Comparison of ENCODE assay signal across 5 worm cellular contexts in the genomic region with DNA sequence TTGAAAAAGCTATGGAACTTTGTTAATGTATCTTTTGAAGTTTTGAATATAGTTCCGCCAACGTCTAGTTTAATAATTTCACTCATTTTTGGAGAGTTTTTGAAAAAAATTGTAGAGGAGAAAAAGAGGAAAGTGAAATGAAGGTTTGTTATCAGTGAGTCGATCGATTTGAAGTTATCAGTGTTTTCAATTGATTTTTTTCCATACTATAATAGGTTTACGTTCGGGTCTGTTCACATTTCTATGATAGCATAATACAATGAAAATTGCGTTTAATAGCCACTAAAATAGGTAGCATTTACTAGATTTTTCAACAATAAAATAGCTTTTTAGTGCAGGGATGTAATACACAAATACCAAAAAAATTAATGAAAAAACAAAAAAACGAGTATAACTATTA.
TF ChIP-seq lines count a peak whose summit lies in the region.

Gene ZC239.16, minus strand, starts transcription at position 120 of the 400 bp plus-strand sequence.

TF ChIP-seq in whole organism, L1 larva, 84 proteins besides CTCF, POLR2A, EP300 and RAD21:
- TF ChIP-seq vab-15 (tag; optimal IDR thresholded peaks at IDR 0.05; lab: Kevin White, UChicago) (no peak), elt-2 (tag; optimal IDR thresholded peaks at IDR 0.05; lab: Kevin White, UChicago) (peak; percentile 44)
TF ChIP-seq in whole organism, L1 larva: peak in this region for 1.

TF ChIP-seq in whole organism, L2 larva, 48 proteins besides CTCF, POLR2A, EP300 and RAD21:
- TF ChIP-seq blmp-1 (tag; optimal IDR thresholded peaks at IDR 0.05; lab: Kevin White, UChicago; ENCODE audit: insufficient read depth): no peak
- TF ChIP-seq fos-1 (tag; optimal IDR thresholded peaks at IDR 0.05; lab: Kevin White, UChicago): peak; percentile 63
- no peak for TF ChIP-seq mbf-1 (tag; optimal IDR thresholded peaks at IDR 0.05; lab: Kevin White, UChicago)
- no peak for TF ChIP-seq skn-1 (tag; optimal IDR thresholded peaks at IDR 0.05; lab: Kevin White, UChicago)
TF ChIP-seq in whole organism, L2 larva: peak in this region for 1.

TF ChIP-seq in whole organism, L3 larva, 47 proteins besides CTCF, POLR2A, EP300 and RAD21:
- TF ChIP-seq pha-4 (tag; optimal IDR thresholded peaks at IDR 0.05; lab: Kevin White, UChicago) (peak; percentile 35), ama-1 (optimal IDR thresholded peaks at IDR 0.05; lab: Kevin White, UChicago) (no peak), pqm-1 (tag; optimal IDR thresholded peaks at IDR 0.05; lab: Kevin White, UChicago) (peak; percentile 55), R02D3.7 (tag; optimal IDR thresholded peaks at IDR 0.05; lab: Kevin White, UChicago) (no peak), unc-39 (tag; optimal IDR thresholded peaks at IDR 0.05; lab: Kevin White, UChicago) (no peak), elt-2 (tag; optimal IDR thresholded peaks at IDR 0.05; lab: Kevin White, UChicago) (peak; percentile 73), sea-2 (GFP tag; optimal IDR thresholded peaks at IDR 0.05; lab: Kevin White, UChicago) (no peak)

TF ChIP-seq in whole organism, L4 larva, 104 proteins besides CTCF, POLR2A, EP300 and RAD21:
- peak; percentile 38 for TF ChIP-seq pqm-1 (tag; optimal IDR thresholded peaks at IDR 0.05; lab: Kevin White, UChicago)
- no peak for TF ChIP-seq lsy-2 (tag; optimal IDR thresholded peaks at IDR 0.05; lab: Kevin White, UChicago)
- TF ChIP-seq dmd-6 (GFP tag; IDR thresholded peaks at IDR 0.05; lab: Robert Waterston, UW): 0 out of 2 replicates have a peak, but pooled peaks have one; percentile 8
- peak; percentile 23 for TF ChIP-seq dve-1 (tag; optimal IDR thresholded peaks at IDR 0.05; lab: Kevin White, UChicago; ENCODE audit: insufficient read depth)
- no peak for TF ChIP-seq nhr-77 (tag; optimal IDR thresholded peaks at IDR 0.05; lab: Kevin White, UChicago)
- TF ChIP-seq nhr-28 (tag; optimal IDR thresholded peaks at IDR 0.05; lab: Kevin White, UChicago): peak; percentile 50
- no peak for TF ChIP-seq daf-16 (GFP tag; optimal IDR thresholded peaks at IDR 0.05; lab: Kevin White, UChicago)
- TF ChIP-seq daf-16 (tag; optimal IDR thresholded peaks at IDR 0.05; lab: Kevin White, UChicago): peak; percentile 61
- no peak for TF ChIP-seq F44E2.7 (GFP tag; IDR thresholded peaks at IDR 0.05; lab: Robert Waterston, UW)
- peak; percentile 27; the same call in 1 of the 2 replicates for TF ChIP-seq php-3 (GFP tag; IDR thresholded peaks at IDR 0.05; lab: Robert Waterston, UW)
TF ChIP-seq in whole organism, L4 larva: peak in this region for 6.

TF ChIP-seq in whole organism, young adult, 124 proteins besides CTCF, POLR2A, EP300 and RAD21:
- TF ChIP-seq ztf-25 (GFP tag; IDR thresholded peaks at IDR 0.05; lab: Robert Waterston, UW) (no peak), C17E4.6 (GFP tag; IDR thresholded peaks at IDR 0.05; lab: Robert Waterston, UW) (no peak), nhr-80 (tag; optimal IDR thresholded peaks at IDR 0.05; lab: Kevin White, UChicago) (peak; percentile 13), Y53F4B.3 (GFP tag; IDR thresholded peaks at IDR 0.05; lab: Robert Waterston, UW) (no peak), hlh-12 (tag; optimal IDR thresholded peaks at IDR 0.05; lab: Kevin White, UChicago) (no peak), F49E8.2 (tag; optimal IDR thresholded peaks at IDR 0.05; lab: Kevin White, UChicago; ENCODE audit: insufficient read depth) (no peak)
